Worm (Caenorhabditis elegans) whole organism, midembryonic: ENCODE data around the gene ZK643.6.

ENCODE experiments used
- T22C8.4 ChIP-seq: fragments of 200-800 bp; sonication (Bioruptor generic); IDR thresholded peaks from 2 replicates; pipeline ENCODE4 v1.3.6; 2022; ENCODE audit warnings: missing genetic modification characterization, missing compliant biosample characterization
- cog-1 ChIP-seq: sonication (generic microtip); optimal IDR thresholded peaks from 2 replicates; lab custom pipeline; 2016; ENCODE audit warnings: missing genetic modification characterization, missing compliant biosample characterization
- flt-1 ChIP-seq: fragments of 200-800 bp; sonication (Bioruptor generic); IDR thresholded peaks from 2 replicates; pipeline ENCODE4 v1.3.6; 2022; ENCODE audit warnings: missing genetic modification characterization, missing compliant biosample characterization
- klf-2 ChIP-seq: fragments of 200-800 bp; sonication (Bioruptor generic); conservative IDR thresholded peaks from 2 replicates; pipeline ENCODE4 v1.3.6; 2022; ENCODE audit warnings: missing genetic modification reagents, missing genetic modification characterization, missing compliant biosample characterization
- med-1 ChIP-seq: sonication (generic microtip); optimal IDR thresholded peaks from 2 replicates; lab custom pipeline; 2017; ENCODE audit warnings: missing genetic modification characterization, mild to moderate bottlenecking, missing compliant biosample characterization, antibody characterized with exemption, missing genetic modification reagents; ENCODE audit not compliant: insufficient read depth
- tab-1 ChIP-seq: fragments of 200-800 bp; sonication (Bioruptor generic); IDR thresholded peaks from 2 replicates; pipeline ENCODE4 v1.3.6; 2022; ENCODE audit warnings: missing genetic modification characterization, missing compliant biosample characterization
- ztf-23 ChIP-seq: fragments of 200-800 bp; sonication (Bioruptor generic); IDR thresholded peaks from 2 replicates; pipeline ENCODE4 v1.3.6; 2022; ENCODE audit warnings: missing genetic modification reagents, missing genetic modification characterization, missing compliant biosample characterization
- ztf-29 ChIP-seq: fragments of 200-800 bp; sonication (Bioruptor generic); IDR thresholded peaks from 2 replicates; pipeline ENCODE4 v1.3.6; 2022; ENCODE audit warnings: missing genetic modification reagents, missing genetic modification characterization, missing compliant biosample characterization

DNA sequence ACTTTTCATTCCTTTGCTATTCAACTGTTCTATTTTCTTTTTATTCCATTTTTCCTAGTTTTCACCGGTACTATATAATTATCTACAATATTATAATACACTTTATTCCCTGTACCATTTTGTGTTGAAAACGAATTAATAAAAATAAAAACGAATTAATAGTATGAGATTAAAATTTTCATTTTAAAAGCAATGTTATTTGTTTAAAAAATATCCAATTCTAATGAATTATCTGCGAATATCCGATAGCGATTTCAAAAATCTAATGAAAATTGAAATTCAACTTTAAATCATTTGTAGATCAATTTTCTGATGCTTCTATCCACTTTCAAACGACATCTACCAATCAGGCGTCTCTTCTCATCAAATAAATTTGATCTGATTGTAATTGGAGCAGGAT lies 47.1 kb downstream of the ZK643.6 start, which contains the start of gene trxr-2:
- no peak for TF ChIP-seq tab-1 (GFP tag; lab: Robert Waterston, UW)
- TF ChIP-seq ztf-23 = no peak
- TF ChIP-seq flt-1 = no peak
- no peak for TF ChIP-seq cog-1 (tag; lab: Kevin White, UChicago)
- TF ChIP-seq ztf-29 (GFP tag; lab: Robert Waterston, UW) = no peak
- TF ChIP-seq T22C8.4 (GFP tag; lab: Robert Waterston, UW) = no peak
- TF ChIP-seq med-1 (GFP tag; lab: Kevin White, UChicago) = no peak
- TF ChIP-seq klf-2 (GFP tag; lab: Robert Waterston, UW) = no peak
